Fruit fly (Drosophila melanogaster): ENCODE measurements around the gene fry.

dm6 chr3L:9717101-9717500, 38.2 kb upstream of the fry start:
- no peak for TF ChIP-seq insv (optimal IDR thresholded peaks at IDR 0.05)
- no peak for TF ChIP-seq h (optimal IDR thresholded peaks at IDR 0.05)

Data from Kc167 (cell line).